Fruit fly (Drosophila melanogaster): Measurements from ENCODE around the gene swm.

Gene swm

DNA sequence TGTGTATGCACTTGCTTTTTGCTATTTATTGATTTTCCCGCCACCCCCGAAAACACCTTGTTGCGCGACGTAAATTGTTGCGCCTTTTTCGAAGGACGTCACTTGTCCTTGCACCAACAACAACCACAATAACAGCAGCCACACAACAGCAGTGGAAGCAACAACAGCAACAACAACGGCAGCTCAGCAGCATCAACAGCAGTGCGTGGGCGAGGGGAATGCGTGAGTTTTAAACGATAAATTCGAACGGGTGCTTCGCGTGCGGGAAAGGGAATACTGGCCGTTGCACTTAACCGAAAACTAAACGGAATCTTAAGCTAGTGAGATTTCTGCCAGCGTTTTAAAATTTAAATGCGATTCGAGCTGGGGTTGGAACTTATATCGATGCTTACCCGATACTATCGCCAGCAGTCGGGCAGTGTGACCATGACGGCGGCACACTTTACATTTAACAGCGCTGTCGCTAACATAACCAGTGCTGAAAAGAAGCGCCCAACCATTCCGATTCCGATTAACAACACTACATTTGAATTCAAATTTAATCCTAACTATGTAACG lies 15.4 kb downstream of the swm start, which contains the start of gene cyst (continued):
- no peak for TF ChIP-seq CG18262 (tag; optimal IDR thresholded peaks at IDR 0.05)
- no peak for TF ChIP-seq CG10959 (GFP tag; IDR thresholded peaks at IDR 0.05)
- TF ChIP-seq Med (GFP tag): peak; percentile 90
- peak; percentile 20 for TF ChIP-seq CG3163 (GFP tag; optimal IDR thresholded peaks at IDR 0.05)
- TF ChIP-seq tio (GFP tag; optimal IDR thresholded peaks at IDR 0.05): no peak
- no peak for TF ChIP-seq zen (tag; optimal IDR thresholded peaks at IDR 0.05)
- no peak for TF ChIP-seq Sox100B (GFP tag; optimal IDR thresholded peaks at IDR 0.05)
- no peak for TF ChIP-seq CG4404 (GFP tag; IDR thresholded peaks at IDR 0.05)
- TF ChIP-seq ato (GFP tag; IDR thresholded peaks at IDR 0.05; ENCODE audit: partially characterized antibody): peak; percentile 94
- peak; percentile 21; the same call in 1 of the 3 replicates for TF ChIP-seq Aef1 (GFP tag; IDR thresholded peaks at IDR 0.05)
- TF ChIP-seq CG17186 (GFP tag; optimal IDR thresholded peaks at IDR 0.05): peak; percentile 86
- TF ChIP-seq lmd (GFP tag; IDR thresholded peaks at IDR 0.05): no peak; the same call in 1 of the 2 replicates
- TF ChIP-seq chinmo (GFP tag; IDR thresholded peaks at IDR 0.05; ENCODE audit: partially characterized antibody): peak; percentile 90
- peak in 1 of 2 experiments; percentile 55 for TF ChIP-seq crp (GFP tag; optimal IDR thresholded peaks at IDR 0.05)
- TF ChIP-seq eyg (GFP tag; optimal IDR thresholded peaks at IDR 0.05): peak; percentile 43
- peak; percentile 43 for TF ChIP-seq pho (GFP tag; optimal IDR thresholded peaks at IDR 0.05)
- TF ChIP-seq CrebB (tag; optimal IDR thresholded peaks at IDR 0.05): no peak
- TF ChIP-seq tin (GFP tag; optimal IDR thresholded peaks at IDR 0.05): peak; percentile 30
- TF ChIP-seq CG13624 (GFP tag; optimal IDR thresholded peaks at IDR 0.05): peak; percentile 69
- peak; percentile 64 for TF ChIP-seq MBD-R2 (GFP tag; IDR thresholded peaks at IDR 0.05)
- no peak for TF ChIP-seq odd (GFP tag; optimal IDR thresholded peaks at IDR 0.05)
- no peak for TF ChIP-seq Oli (tag; optimal IDR thresholded peaks at IDR 0.05)
- TF ChIP-seq Dip3 (GFP tag; optimal IDR thresholded peaks at IDR 0.05): peak; percentile 39
- no peak for TF ChIP-seq CG7839 (tag; optimal IDR thresholded peaks at IDR 0.05)
- peak; percentile 37 for TF ChIP-seq CG3995 (GFP tag; optimal IDR thresholded peaks at IDR 0.05)
- peak in 1 of 2 experiments; percentile 17 for TF ChIP-seq Pdp1 (GFP tag; optimal IDR thresholded peaks at IDR 0.05)
- peak; percentile 99 for TF ChIP-seq Bgb (GFP tag; IDR thresholded peaks at IDR 0.05; ENCODE audit: partially characterized antibody)
- peak; percentile 57 for TF ChIP-seq HLH54F (GFP tag; optimal IDR thresholded peaks at IDR 0.05)
- peak; percentile 10 for TF ChIP-seq CG4282 (GFP tag; optimal IDR thresholded peaks at IDR 0.05)
- TF ChIP-seq shn (GFP tag; optimal IDR thresholded peaks at IDR 0.05): peak; percentile 2
- TF ChIP-seq CG15479 (GFP tag; optimal IDR thresholded peaks at IDR 0.05): peak; percentile 61
- peak; percentile 94 for TF ChIP-seq CG16813 (GFP tag; IDR thresholded peaks at IDR 0.05; ENCODE audit: partially characterized antibody)
- TF ChIP-seq kni (GFP tag; optimal IDR thresholded peaks at IDR 0.05): no peak
- TF ChIP-seq tx (GFP tag; optimal IDR thresholded peaks at IDR 0.05): peak; percentile 24
- TF ChIP-seq CG10654 (GFP tag; optimal IDR thresholded peaks at IDR 0.05): peak; percentile 9
- peak; percentile 27; the same call in 1 of the 3 replicates for TF ChIP-seq row (GFP tag; IDR thresholded peaks at IDR 0.05)
- no peak for TF ChIP-seq ara (GFP tag; IDR thresholded peaks at IDR 0.05)
- TF ChIP-seq CG12769 (tag; optimal IDR thresholded peaks at IDR 0.05): no peak
- no peak for TF ChIP-seq stc (GFP tag; IDR thresholded peaks at IDR 0.05)
- TF ChIP-seq nmo (GFP tag; optimal IDR thresholded peaks at IDR 0.05): peak; percentile 60
- TF ChIP-seq Six4 (GFP tag; optimal IDR thresholded peaks at IDR 0.05): peak; percentile 9
- peak; percentile 94 for TF ChIP-seq onecut (GFP tag; IDR thresholded peaks at IDR 0.05)
- TF ChIP-seq hb (GFP tag; IDR thresholded peaks at IDR 0.05; ENCODE audit: partially characterized antibody): peak; percentile 94
- TF ChIP-seq Taf1 (GFP tag; IDR thresholded peaks at IDR 0.05): no peak
- peak; percentile 12 for TF ChIP-seq her (GFP tag; optimal IDR thresholded peaks at IDR 0.05)
- TF ChIP-seq CG6791 (GFP tag; IDR thresholded peaks at IDR 0.05; ENCODE audit: partially characterized antibody): peak; percentile 97
- TF ChIP-seq CG13424 (tag; optimal IDR thresholded peaks at IDR 0.05): no peak
- no peak for TF ChIP-seq CG11504 (tag; optimal IDR thresholded peaks at IDR 0.05)
- peak; percentile 90 for TF ChIP-seq Ets97D (GFP tag; optimal IDR thresholded peaks at IDR 0.05)
- TF ChIP-seq CG3847 (GFP tag; IDR thresholded peaks at IDR 0.05): peak; percentile 82

Measured in whole organism, embryonic.